Worm (Caenorhabditis elegans): ENCODE results near the gene srw-11.

DNA sequence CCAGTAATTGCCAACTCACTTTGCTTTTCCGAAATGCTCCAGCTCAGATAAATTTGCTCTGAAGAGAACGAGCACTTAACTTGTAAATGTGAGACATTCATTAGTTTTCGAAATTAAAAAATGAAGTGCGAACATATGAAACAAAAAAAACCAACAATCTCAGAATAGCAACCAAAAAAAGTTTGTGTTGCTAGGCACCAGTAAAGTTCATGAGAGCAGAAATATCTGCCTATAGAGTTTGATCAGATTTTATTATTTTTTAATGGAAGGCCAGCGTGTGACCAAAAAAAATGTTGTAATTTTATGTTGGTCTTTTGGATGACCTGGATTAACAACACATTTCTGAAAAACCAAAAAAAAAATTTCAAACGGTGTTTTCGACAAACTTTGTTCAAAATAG lies 24.0 kb upstream of the srw-11 start, which contains the start of gene M01B2.12:
- TF ChIP-seq mdl-1 (tag; optimal IDR thresholded peaks at IDR 0.05) = no peak
- TF ChIP-seq mbf-1 (tag; optimal IDR thresholded peaks at IDR 0.05) = no peak
- TF ChIP-seq snpc-4 (tag; optimal IDR thresholded peaks at IDR 0.05) = no peak
- no peak for TF ChIP-seq lin-13 (GFP tag; optimal IDR thresholded peaks at IDR 0.05)
- TF ChIP-seq ztf-11 (tag; optimal IDR thresholded peaks at IDR 0.05) = no peak
- no peak for TF ChIP-seq nhr-11 (tag; optimal IDR thresholded peaks at IDR 0.05)
- TF ChIP-seq lin-39 (tag; optimal IDR thresholded peaks at IDR 0.05) = no peak
- no peak for TF ChIP-seq unc-39 (tag; optimal IDR thresholded peaks at IDR 0.05)
- TF ChIP-seq nhr-12 (tag; optimal IDR thresholded peaks at IDR 0.05) = no peak

All from whole organism, L2 larva.